Fruit fly (Drosophila melanogaster) whole organism, embryonic: ENCODE results near the gene CG7071.
A peak's percentile ranks its signal among the peaks of the same experiment; 100 is the strongest.

ENCODE experiments used
- BEAF-32 ChIP-seq: fragments of 200-800 bp; sonication (Bioruptor generic); optimal IDR thresholded peaks from 3 replicates; lab custom pipeline; 2017; ENCODE audit warnings: missing biosample characterization, missing genetic modification characterization, mild to moderate bottlenecking, moderate library complexity, missing genetic modification reagents
- BtbVII ChIP-seq: fragments of 200-800 bp; sonication (Bioruptor generic); optimal IDR thresholded peaks from 3 replicates; lab custom pipeline; 2017; ENCODE audit warnings: missing biosample characterization, mild to moderate bottlenecking, missing genetic modification characterization
- CG1024 ChIP-seq: fragments of 200-800 bp; sonication (Bioruptor generic); IDR thresholded peaks from 2 replicates; pipeline ENCODE4 v1.3.6; 2022; ENCODE audit warnings: missing biosample characterization, missing genetic modification characterization
- CG10274 ChIP-seq: fragments of 200-800 bp; sonication (Bioruptor generic); optimal IDR thresholded peaks from 3 replicates; lab custom pipeline; 2017; ENCODE audit warnings: missing biosample characterization, mild to moderate bottlenecking, missing genetic modification characterization
- CG11247 ChIP-seq: fragments of 200-800 bp; sonication (Bioruptor generic); IDR thresholded peaks from 2 replicates; pipeline ENCODE4 v1.3.6; 2022; ENCODE audit warnings: missing biosample characterization, missing genetic modification characterization
- CG11560 ChIP-seq: fragments of 200-800 bp; sonication (Bioruptor generic); IDR thresholded peaks from 3 replicates; pipeline ENCODE4 v1.3.6; 2022; ENCODE audit warnings: missing biosample characterization, missing genetic modification characterization
- CG11695 ChIP-seq: fragments of 200-800 bp; sonication (Bioruptor generic); IDR thresholded peaks from 3 replicates; pipeline ENCODE4 v1.3.6; 2022; ENCODE audit warnings: missing biosample characterization, missing genetic modification characterization
- CG13296 ChIP-seq: fragments of 200-800 bp; sonication (Bioruptor generic); optimal IDR thresholded peaks from 3 replicates; lab custom pipeline; 2018; ENCODE audit warnings: missing biosample characterization, mild to moderate bottlenecking, missing genetic modification characterization
- CG14441 ChIP-seq: fragments of 200-800 bp; sonication (Bioruptor generic); IDR thresholded peaks from 2 replicates; pipeline ENCODE4 v1.3.6; 2022; ENCODE audit warnings: missing biosample characterization, missing genetic modification characterization
- CG15479 ChIP-seq: fragments of 200-800 bp; sonication (Bioruptor generic); optimal IDR thresholded peaks from 3 replicates; lab custom pipeline; 2019; ENCODE audit warnings: missing biosample characterization, mild to moderate bottlenecking, missing genetic modification characterization, moderate library complexity
- CG17385 ChIP-seq: fragments of 200-800 bp; sonication (Bioruptor generic); optimal IDR thresholded peaks from 3 replicates; lab custom pipeline; 2018; ENCODE audit warnings: missing biosample characterization, mild to moderate bottlenecking, missing genetic modification characterization
- CG1792 ChIP-seq: fragments of 200-800 bp; sonication (Bioruptor generic); optimal IDR thresholded peaks from 2 replicates; lab custom pipeline; 2016; ENCODE audit warnings: missing biosample characterization, missing genetic modification characterization
- CG18011 ChIP-seq: fragments of 200-800 bp; sonication (Bioruptor generic); optimal IDR thresholded peaks from 2 replicates; lab custom pipeline; 2017; ENCODE audit warnings: missing biosample characterization, missing genetic modification characterization, mild to moderate bottlenecking, moderate library complexity, missing genotype
- CG2712 ChIP-seq: fragments of 200-800 bp; optimal IDR thresholded peaks from 3 replicates; lab custom pipeline; 2019; ENCODE audit warnings: missing biosample characterization, mild to moderate bottlenecking, missing genetic modification characterization, moderate library complexity
- CG2889 ChIP-seq: fragments of 200-800 bp; sonication (Bioruptor generic); IDR thresholded peaks from 3 replicates; pipeline ENCODE4 v1.3.6; 2022; ENCODE audit warnings: missing biosample characterization, missing genetic modification characterization
- CG3065 ChIP-seq: fragments of 200-800 bp; sonication (Bioruptor generic); optimal IDR thresholded peaks from 2 replicates; lab custom pipeline; 2016; ENCODE audit warnings: missing biosample characterization, missing genetic modification characterization
- CG32767 ChIP-seq: fragments of 200-800 bp; sonication (Bioruptor generic); IDR thresholded peaks from 2 replicates; pipeline ENCODE4 v1.3.6; 2022; ENCODE audit warnings: missing biosample characterization, missing genetic modification characterization
- CG32772 ChIP-seq: fragments of 200-800 bp; sonication (Bioruptor generic); IDR thresholded peaks from 2 replicates; pipeline ENCODE4 v1.3.6; 2022; ENCODE audit warnings: missing biosample characterization, missing genetic modification characterization
- CG33557 ChIP-seq: fragments of 200-800 bp; sonication (Bioruptor generic); optimal IDR thresholded peaks from 2 replicates; lab custom pipeline; 2019; ENCODE audit warnings: missing biosample characterization, mild to moderate bottlenecking, missing genetic modification characterization, moderate library complexity
- CG4820 ChIP-seq: fragments of 200-800 bp; sonication (Bioruptor generic); optimal IDR thresholded peaks from 3 replicates; lab custom pipeline; 2016; ENCODE audit warnings: missing biosample characterization, missing genetic modification characterization
- CG7372 ChIP-seq: fragments of 200-800 bp; sonication (Bioruptor generic); IDR thresholded peaks from 2 replicates; pipeline ENCODE4 v1.3.6; 2022; ENCODE audit warnings: missing biosample characterization, missing genetic modification characterization
- CG7987 ChIP-seq: fragments of 200-800 bp; sonication (Bioruptor generic); optimal IDR thresholded peaks from 2 replicates; lab custom pipeline; 2018; ENCODE audit warnings: missing biosample characterization, mild to moderate bottlenecking, missing genetic modification characterization, moderate library complexity
- CG8478 ChIP-seq: fragments of >200 bp; optimal IDR thresholded peaks from 2 replicates; lab custom pipeline; 2018
- HLH3B ChIP-seq: fragments of 200-800 bp; sonication (Bioruptor generic); IDR thresholded peaks from 2 replicates; pipeline ENCODE4 v1.3.6; 2022; ENCODE audit warnings: missing biosample characterization, missing genetic modification characterization
- Jarid2 ChIP-seq: fragments of 200-800 bp; sonication (Bioruptor generic); optimal IDR thresholded peaks from 3 replicates; lab custom pipeline; 2017; ENCODE audit warnings: mild to moderate bottlenecking, missing biosample characterization, missing genetic modification reagents, missing genetic modification characterization
- Lpt ChIP-seq: fragments of >200 bp; optimal IDR thresholded peaks from 2 replicates; lab custom pipeline; 2018; ENCODE audit warnings: missing biosample characterization, missing genetic modification characterization
- Nf-YC ChIP-seq: fragments of 200-800 bp; optimal IDR thresholded peaks from 3 replicates; lab custom pipeline; 2019; ENCODE audit warnings: missing biosample characterization, mild to moderate bottlenecking, missing genetic modification characterization, moderate library complexity
- Sox100B ChIP-seq: fragments of 200-800 bp; sonication (Bioruptor generic); optimal IDR thresholded peaks from 3 replicates; lab custom pipeline; 2018; ENCODE audit warnings: missing biosample characterization, mild to moderate bottlenecking, missing genetic modification characterization
- YL-1 ChIP-seq: fragments of 200-800 bp; sonication (Bioruptor generic); optimal IDR thresholded peaks from 3 replicates; lab custom pipeline; 2017; ENCODE audit warnings: missing biosample characterization, mild to moderate bottlenecking, missing genetic modification characterization
- ab ChIP-seq: fragments of 200-800 bp; sonication (Bioruptor generic); optimal IDR thresholded peaks from 2 replicates; lab custom pipeline; 2016; ENCODE audit warnings: missing biosample characterization, missing genetic modification characterization
- amos ChIP-seq: fragments of 200-800 bp; sonication (Bioruptor generic); IDR thresholded peaks from 2 replicates; pipeline ENCODE4 v1.3.6; 2022; ENCODE audit warnings: missing biosample characterization, missing genetic modification characterization; ENCODE audit not compliant: partially characterized antibody
- bbx ChIP-seq: fragments of 200-800 bp; sonication (Bioruptor generic); IDR thresholded peaks from 2 replicates; pipeline ENCODE4 v1.3.6; 2022; ENCODE audit warnings: missing biosample characterization, missing genetic modification characterization; ENCODE audit not compliant: partially characterized antibody
- bsh ChIP-seq, 2 experiments: fragments of 200-800 bp; sonication (Bioruptor generic); optimal IDR thresholded peaks; 2 replicates each; lab custom pipeline; 2017 to 2018; ENCODE audit warnings: mild to moderate bottlenecking in 2 of 2, missing biosample characterization in 2 of 2, missing genetic modification characterization in 2 of 2, moderate library complexity in 1 of 2
- crol ChIP-seq: fragments of 200-800 bp; sonication (Bioruptor generic); IDR thresholded peaks from 2 replicates; pipeline ENCODE4 v1.3.6; 2022; ENCODE audit warnings: missing biosample characterization, missing genetic modification characterization
- ewg ChIP-seq: fragments of 200-800 bp; sonication (Bioruptor generic); optimal IDR thresholded peaks from 3 replicates; lab custom pipeline; 2017; ENCODE audit warnings: mild to moderate bottlenecking, missing biosample characterization, missing genetic modification reagents, missing genetic modification characterization
- exex ChIP-seq: fragments of 200-800 bp; sonication (Bioruptor generic); optimal IDR thresholded peaks from 4 replicates; lab custom pipeline; 2018; ENCODE audit warnings: missing biosample characterization, mild to moderate bottlenecking, missing genetic modification characterization, moderate library complexity
- her ChIP-seq: fragments of 200-800 bp; sonication (Bioruptor generic); optimal IDR thresholded peaks from 2 replicates; lab custom pipeline; 2016; ENCODE audit warnings: missing biosample characterization, missing genetic modification characterization
- knrl ChIP-seq: fragments of 200-800 bp; sonication (Bioruptor generic); IDR thresholded peaks from 3 replicates; pipeline ENCODE4 v1.3.6; 2022; ENCODE audit warnings: missing biosample characterization, missing genetic modification characterization; ENCODE audit not compliant: partially characterized antibody
- lola ChIP-seq, 3 experiments: fragments of >200 bp in 2 of 3; fragments of 200-800 bp in 1 of 3; sonication (Bioruptor generic) in 1 of 3; optimal IDR thresholded peaks; 2 replicates each; lab custom pipeline; 2017 to 2019; ENCODE audit warnings: missing biosample characterization in 3 of 3, missing genetic modification characterization in 3 of 3, mild to moderate bottlenecking in 1 of 3, moderate library complexity in 1 of 3
- luna ChIP-seq: fragments of 200-800 bp; sonication (Bioruptor generic); optimal IDR thresholded peaks from 2 replicates; lab custom pipeline; 2016; ENCODE audit warnings: missing biosample characterization, missing genetic modification characterization
- mirr ChIP-seq: fragments of 200-800 bp; sonication (Bioruptor generic); optimal IDR thresholded peaks from 3 replicates; lab custom pipeline; 2018; ENCODE audit warnings: missing biosample characterization, mild to moderate bottlenecking, missing genetic modification characterization
- prd ChIP-seq, 3 experiments: fragments of >200 bp in 2 of 3; fragments of 200-800 bp in 1 of 3; sonication (Bioruptor generic) in 1 of 3; optimal IDR thresholded peaks in 2 of 3; IDR thresholded peaks in 1 of 3; 2 replicates in 2 of 3; 3 replicates in 1 of 3; pipeline versions ENCODE4 v1.3.6 to Lab custom; 2017 to 2022; ENCODE audit warnings: missing biosample characterization in 1 of 3, missing genetic modification characterization in 1 of 3
- schlank ChIP-seq: fragments of 200-800 bp; sonication (Bioruptor generic); optimal IDR thresholded peaks from 2 replicates; lab custom pipeline; 2018; ENCODE audit warnings: missing biosample characterization, mild to moderate bottlenecking, missing genetic modification characterization
- sens ChIP-seq: fragments of 200-800 bp; sonication (Bioruptor generic); peaks from one replicate; lab custom pipeline; 2016; ENCODE audit warnings: missing biosample characterization, missing genetic modification characterization
- slbo ChIP-seq: fragments of 200-800 bp; sonication (Bioruptor generic); IDR thresholded peaks from 2 replicates; pipeline ENCODE4 v1.3.6; 2022; ENCODE audit warnings: missing biosample characterization, missing genetic modification characterization
- ssp ChIP-seq: fragments of 200-800 bp; sonication (Bioruptor generic); IDR thresholded peaks from 2 replicates; pipeline ENCODE4 v1.3.6; 2022; ENCODE audit warnings: missing biosample characterization, missing genetic modification characterization
- tna ChIP-seq: fragments of 200-800 bp; sonication (Bioruptor generic); IDR thresholded peaks from 2 replicates; pipeline ENCODE4 v1.3.6; 2022; ENCODE audit warnings: missing biosample characterization, missing genetic modification characterization; ENCODE audit not compliant: partially characterized antibody
- wek ChIP-seq: fragments of 200-800 bp; sonication (Bioruptor generic); optimal IDR thresholded peaks from 3 replicates; lab custom pipeline; 2018; ENCODE audit warnings: missing biosample characterization, mild to moderate bottlenecking, missing genetic modification characterization, moderate library complexity

The CG7071 gene

DNA sequence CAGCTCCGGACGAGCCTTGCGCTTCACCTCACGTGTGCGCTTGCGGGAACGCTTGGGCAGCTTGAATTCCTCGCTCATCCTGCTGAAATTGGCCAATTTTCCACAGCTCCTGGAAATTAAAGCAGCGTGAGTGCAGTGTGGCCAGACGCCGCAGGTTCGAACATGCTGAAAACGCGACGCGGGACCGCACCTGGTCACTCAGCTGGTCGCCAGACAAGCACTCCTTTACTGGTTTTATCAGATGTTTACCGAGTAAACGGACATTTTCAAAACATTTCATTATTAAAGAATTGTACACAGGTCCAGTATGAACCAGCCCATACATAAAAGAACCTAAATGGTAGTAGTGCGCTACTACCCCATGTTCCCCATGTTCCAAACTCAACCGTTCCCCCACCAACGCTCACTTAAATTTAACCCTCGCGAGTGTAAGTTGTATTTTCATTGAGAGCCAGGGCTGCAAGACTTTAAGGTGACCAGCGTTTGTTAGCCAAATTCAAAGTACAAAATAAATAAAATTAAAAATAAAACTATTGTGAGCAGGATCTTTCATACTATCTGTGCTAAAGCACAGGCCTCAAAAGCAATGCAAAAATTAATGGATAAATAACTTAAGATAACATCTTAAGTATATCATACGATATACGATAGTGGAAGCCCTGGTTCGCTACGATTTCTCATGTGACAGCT lies at the start of gene CG7071, which contains the start of the genes JMJD6 and Muted (continued):
- TF ChIP-seq crol (GFP tag; lab: Robert Waterston, UW), result no peak
- no peak for TF ChIP-seq CG15479 (GFP tag; lab: Kevin White, UChicago)
- peak; percentile 97 for TF ChIP-seq sens (GFP tag; lab: Kevin White, UChicago)
- TF ChIP-seq ab (GFP tag; lab: Kevin White, UChicago), result peak; percentile 70
- peak; percentile 90 for TF ChIP-seq BEAF-32
- TF ChIP-seq CG14441 (GFP tag; lab: Robert Waterston, UW), result peak; percentile 92
- no peak for TF ChIP-seq Lpt
- peak; percentile 83; the same call in 1 of the 2 replicates for TF ChIP-seq CG32767 (GFP tag; lab: Robert Waterston, UW)
- peak; percentile 34 for TF ChIP-seq luna (GFP tag; lab: Kevin White, UChicago)
- no peak for TF ChIP-seq prd (optimal IDR thresholded peaks at IDR 0.05; lab: Kevin White, UChicago)
- peak; percentile 96 for TF ChIP-seq prd (GFP tag; IDR thresholded peaks at IDR 0.05; lab: Robert Waterston, UW)
- peak; percentile 85 for TF ChIP-seq CG18011 (GFP tag; lab: Kevin White, UChicago)
- peak; percentile 41 for TF ChIP-seq Jarid2 (GFP tag; lab: Kevin White, UChicago)
- TF ChIP-seq schlank, result peak; percentile 55
- TF ChIP-seq mirr, result peak; percentile 75
- TF ChIP-seq CG2889 (GFP tag; lab: Robert Waterston, UW), result peak; percentile 90
- peak; percentile 77 for TF ChIP-seq exex (tag; lab: Kevin White, UChicago)
- peak; percentile 63; the same call in 1 of the 2 replicates for TF ChIP-seq bbx
- TF ChIP-seq amos, result peak; percentile 69
- peak; percentile 86 for TF ChIP-seq CG7987 (GFP tag; lab: Kevin White, UChicago)
- TF ChIP-seq CG3065 (GFP tag; lab: Kevin White, UChicago), result peak; percentile 78
- peak; percentile 84 for TF ChIP-seq CG17385
- peak; percentile 89 for TF ChIP-seq CG33557 (GFP tag; lab: Kevin White, UChicago)
- TF ChIP-seq lola (GFP tag; optimal IDR thresholded peaks at IDR 0.05; lab: Kevin White, UChicago), result peak in 1 of 3 experiments; percentile 88
- peak; percentile 87 for TF ChIP-seq CG2712 (tag; lab: Kevin White, UChicago)
- TF ChIP-seq ewg, result peak; percentile 80
- TF ChIP-seq tna, result peak; percentile 42; the same call in 1 of the 2 replicates
- TF ChIP-seq CG32772 (GFP tag; lab: Robert Waterston, UW), result peak; percentile 86
- TF ChIP-seq HLH3B (GFP tag; lab: Robert Waterston, UW), result peak; percentile 92
- TF ChIP-seq knrl, result peak; percentile 86
- TF ChIP-seq her (GFP tag; lab: Kevin White, UChicago), result peak; percentile 30
- peak; percentile 55 for TF ChIP-seq CG10274 (GFP tag; lab: Kevin White, UChicago)
- TF ChIP-seq CG1792 (GFP tag; lab: Kevin White, UChicago), result peak; percentile 65
- peak in 1 of 2 experiments; percentile 91 for TF ChIP-seq bsh (GFP tag; optimal IDR thresholded peaks at IDR 0.05; lab: Kevin White, UChicago)
- TF ChIP-seq BtbVII, result peak; percentile 85
- TF ChIP-seq CG13296 (GFP tag; lab: Kevin White, UChicago), result peak; percentile 89
- TF ChIP-seq CG1024, result peak; percentile 83
- no peak for TF ChIP-seq wek
- TF ChIP-seq CG11247, result peak; percentile 91
- TF ChIP-seq CG8478 (lab: Kevin White, UChicago), result no peak
- peak; percentile 78 for TF ChIP-seq Nf-YC (tag; lab: Kevin White, UChicago)
- TF ChIP-seq CG11560 (tag; lab: Robert Waterston, UW), result peak; percentile 71
- TF ChIP-seq CG11695 (GFP tag; lab: Robert Waterston, UW), result peak; percentile 87
- TF ChIP-seq slbo (GFP tag; lab: Robert Waterston, UW), result peak; percentile 97
- peak; percentile 96 for TF ChIP-seq YL-1 (GFP tag; lab: Kevin White, UChicago)
- peak; percentile 86 for TF ChIP-seq CG4820
- TF ChIP-seq ssp (GFP tag; lab: Robert Waterston, UW), result peak; percentile 76
- TF ChIP-seq CG7372 (GFP tag; lab: Robert Waterston, UW), result peak; percentile 95
- TF ChIP-seq Sox100B, result peak; percentile 83
